Fruit fly (Drosophila melanogaster) whole organism, adult: ENCODE data around the gene CG11811.

Experiments used
- CG12768 ChIP-seq: fragments of 200-800 bp; sonication (Bioruptor generic); optimal IDR thresholded peaks from 2 replicates; lab custom pipeline; 2017; ENCODE audit warnings: missing biosample characterization, missing genetic modification characterization, mild to moderate bottlenecking, moderate library complexity, missing genetic modification reagents
- CG14711 ChIP-seq: fragments of 200-800 bp; sonication (Bioruptor generic); optimal IDR thresholded peaks from 2 replicates; lab custom pipeline; 2018; ENCODE audit warnings: missing biosample characterization, mild to moderate bottlenecking, missing genetic modification characterization, moderate library complexity
- CG33017 ChIP-seq: fragments of 200-800 bp; sonication (Bioruptor generic); optimal IDR thresholded peaks from 2 replicates; lab custom pipeline; 2018; ENCODE audit warnings: missing biosample characterization, mild to moderate bottlenecking, missing genetic modification characterization, moderate library complexity
- CG7045 ChIP-seq: fragments of 200-800 bp; sonication (Bioruptor generic); optimal IDR thresholded peaks from 2 replicates; lab custom pipeline; 2017; ENCODE audit warnings: missing biosample characterization, mild to moderate bottlenecking, missing genetic modification characterization
- CG7101 ChIP-seq: fragments of 200-800 bp; sonication (Bioruptor generic); optimal IDR thresholded peaks from 2 replicates; lab custom pipeline; 2018; ENCODE audit warnings: missing biosample characterization, mild to moderate bottlenecking, missing genetic modification characterization, moderate library complexity
- Crg-1 ChIP-seq: fragments of 200-800 bp; sonication (Bioruptor generic); optimal IDR thresholded peaks from 2 replicates; lab custom pipeline; 2016; ENCODE audit warnings: missing biosample characterization, missing genetic modification characterization
- Mnt ChIP-seq: fragments of 200-800 bp; sonication (Bioruptor generic); optimal IDR thresholded peaks from 2 replicates; lab custom pipeline; 2016; ENCODE audit warnings: missing biosample characterization, mild to moderate bottlenecking, missing genetic modification characterization
- bab1 ChIP-seq: fragments of 200-800 bp; sonication (Bioruptor generic); optimal IDR thresholded peaks from 3 replicates; lab custom pipeline; 2019; ENCODE audit warnings: missing biosample characterization, mild to moderate bottlenecking, missing genetic modification characterization, moderate library complexity
- cic ChIP-seq: fragments of 200-800 bp; sonication (Bioruptor generic); optimal IDR thresholded peaks from 2 replicates; lab custom pipeline; 2017; ENCODE audit warnings: missing biosample characterization, mild to moderate bottlenecking, missing genetic modification characterization, moderate library complexity
- cnc ChIP-seq, 2 experiments: fragments of >200 bp; optimal IDR thresholded peaks; 2 replicates each; lab custom pipeline; 2017
- kay ChIP-seq: fragments of 200-800 bp; sonication (Bioruptor generic); peaks from one replicate; lab custom pipeline; 2016; ENCODE audit warnings: missing biosample characterization, missing genetic modification characterization, borderline replicate concordance
- ovo ChIP-seq: fragments of 200-800 bp; sonication (Bioruptor generic); optimal IDR thresholded peaks from 2 replicates; lab custom pipeline; 2016; ENCODE audit warnings: missing biosample characterization, missing genetic modification characterization
- tj ChIP-seq: fragments of 200-800 bp; sonication (Bioruptor generic); optimal IDR thresholded peaks from 3 replicates; lab custom pipeline; 2017; ENCODE audit warnings: missing biosample characterization, mild to moderate bottlenecking, missing genetic modification characterization, moderate library complexity

dm6 chr3L:10724810-10725444 lies 34.1 kb downstream of the CG11811 start:
- TF ChIP-seq kay (GFP tag; lab: Kevin White, UChicago) (no peak), CG7101 (tag; lab: Kevin White, UChicago) (no peak), CG14711 (no peak), cnc (optimal IDR thresholded peaks at IDR 0.05; lab: Kevin White, UChicago) (no peak), Mnt (no peak), ovo (GFP tag; lab: Kevin White, UChicago) (no peak), bab1 (no peak), Crg-1 (GFP tag; lab: Kevin White, UChicago) (no peak), cic (no peak), tj (no peak), CG33017 (tag; lab: Kevin White, UChicago) (no peak), CG12768 (GFP tag; lab: Kevin White, UChicago) (no peak), CG7045 (GFP tag; lab: Kevin White, UChicago) (no peak)
